Fruit fly (Drosophila melanogaster): ENCODE results near the gene Smr.

Gene Smr

DNA sequence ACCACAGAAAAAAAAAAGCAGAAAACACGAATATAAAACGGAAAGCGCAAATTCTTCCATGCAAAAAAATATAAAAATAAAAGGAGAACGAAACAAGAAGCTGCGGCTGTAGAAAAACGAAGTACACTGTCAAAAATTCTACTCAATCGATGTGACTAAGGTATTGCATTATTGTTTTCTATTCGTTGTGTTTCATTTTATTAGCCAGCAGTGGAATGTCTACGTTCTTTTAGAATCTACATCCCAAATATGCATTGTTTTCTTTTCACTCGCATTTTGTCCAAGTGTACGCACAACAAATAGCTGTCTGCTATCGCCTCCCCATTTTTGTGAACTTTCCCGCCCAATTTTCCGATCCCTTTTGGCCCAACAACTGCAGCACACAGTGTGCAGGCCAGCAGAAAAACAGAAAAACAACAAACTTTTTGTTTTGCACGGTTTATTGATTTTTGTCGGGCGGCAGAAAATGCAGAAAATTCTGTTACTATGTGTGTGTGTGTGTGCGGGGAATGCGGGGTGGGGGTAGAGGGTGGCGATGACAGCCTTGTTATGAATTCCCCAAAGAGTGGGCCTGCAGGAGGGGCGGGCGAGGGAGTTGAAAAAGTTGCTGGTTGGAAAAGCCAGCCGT is 23.2 kb downstream of the Smr start (continued):
- TF ChIP-seq scrt (GFP tag; optimal IDR thresholded peaks at IDR 0.05) (peak; percentile 58), CG17612 (GFP tag; IDR thresholded peaks at IDR 0.05) (no peak), CG12219 (GFP tag; optimal IDR thresholded peaks at IDR 0.05) (peak; percentile 62), Oaz (GFP tag; IDR thresholded peaks at IDR 0.05) (peak; percentile 53; the same call in 1 of the 2 replicates), CG10147 (GFP tag; optimal IDR thresholded peaks at IDR 0.05) (peak; percentile 48), tap (tag; optimal IDR thresholded peaks at IDR 0.05) (peak; percentile 33), CrebB (tag; optimal IDR thresholded peaks at IDR 0.05) (peak; percentile 20), CG16779 (GFP tag; IDR thresholded peaks at IDR 0.05) (no peak), CG14710 (tag; optimal IDR thresholded peaks at IDR 0.05) (peak; percentile 54), CG13624 (GFP tag; optimal IDR thresholded peaks at IDR 0.05) (peak; percentile 74), HLHmδ (GFP tag; optimal IDR thresholded peaks at IDR 0.05) (no peak), CG3995 (GFP tag; optimal IDR thresholded peaks at IDR 0.05) (peak; percentile 10), CG9215 (GFP tag; IDR thresholded peaks at IDR 0.05) (peak; percentile 40; the same call in 1 of the 2 replicates), oc (tag; optimal IDR thresholded peaks at IDR 0.05) (peak; percentile 37), CG15269 (tag; optimal IDR thresholded peaks at IDR 0.05) (peak; percentile 67), corto (GFP tag; optimal IDR thresholded peaks at IDR 0.05) (peak; percentile 49), CG2199 (GFP tag; IDR thresholded peaks at IDR 0.05) (no peak), phol (tag; optimal IDR thresholded peaks at IDR 0.05) (peak; percentile 80), gcm (GFP tag; optimal IDR thresholded peaks at IDR 0.05) (no peak), CG14441 (GFP tag; IDR thresholded peaks at IDR 0.05) (peak; percentile 69), Gsc (GFP tag; IDR thresholded peaks at IDR 0.05) (no peak), Ets97D (GFP tag; optimal IDR thresholded peaks at IDR 0.05) (no peak), Ets65A (GFP tag) (peak; percentile 97), sisA (GFP tag; IDR thresholded peaks at IDR 0.05) (peak; percentile 66), Antp (GFP tag; optimal IDR thresholded peaks at IDR 0.05) (peak; percentile 82), HLH3B (GFP tag; IDR thresholded peaks at IDR 0.05) (peak; percentile 56; the same call in 1 of the 2 replicates), CG11398 (GFP tag; optimal IDR thresholded peaks at IDR 0.05) (peak; percentile 52), CG18764 (GFP tag; optimal IDR thresholded peaks at IDR 0.05) (peak; percentile 21), seq (GFP tag; IDR thresholded peaks at IDR 0.05) (peak; percentile 30; the same call in 1 of the 2 replicates), E2f2 (GFP tag; IDR thresholded peaks at IDR 0.05) (no peak), CG10321 (GFP tag; IDR thresholded peaks at IDR 0.05) (no peak), CG32767 (GFP tag; IDR thresholded peaks at IDR 0.05) (no peak), Gug (GFP tag; IDR thresholded peaks at IDR 0.05) (peak; percentile 60; the same call in 3 of the 4 replicates), BEAF-32 (GFP tag; optimal IDR thresholded peaks at IDR 0.05) (no peak), hkb (optimal IDR thresholded peaks at IDR 0.05) (no peak), hkb (GFP tag; IDR thresholded peaks at IDR 0.05) (peak; percentile 59), Bteb2 (GFP tag; optimal IDR thresholded peaks at IDR 0.05) (peak; percentile 62), crp (GFP tag; optimal IDR thresholded peaks at IDR 0.05) (peak in 1 of 2 experiments; percentile 3), shn (GFP tag; optimal IDR thresholded peaks at IDR 0.05) (peak; percentile 63), CG1233 (GFP tag; optimal IDR thresholded peaks at IDR 0.05) (no peak), Side (GFP tag; optimal IDR thresholded peaks at IDR 0.05) (peak; percentile 65), CG14014 (GFP tag; IDR thresholded peaks at IDR 0.05) (peak; percentile 69), vvl (GFP tag; IDR thresholded peaks at IDR 0.05) (peak; percentile 78), HLH4C (GFP tag; IDR thresholded peaks at IDR 0.05; ENCODE audit: partially characterized antibody) (no peak), Optix (GFP tag; IDR thresholded peaks at IDR 0.05) (peak; percentile 51; the same call in 1 of the 3 replicates), eyg (GFP tag; optimal IDR thresholded peaks at IDR 0.05) (peak; percentile 49), trem (tag; optimal IDR thresholded peaks at IDR 0.05) (peak; percentile 1), ash1 (GFP tag; optimal IDR thresholded peaks at IDR 0.05) (no peak), sens-2 (GFP tag; IDR thresholded peaks at IDR 0.05) (peak; percentile 67), CG7839 (tag; optimal IDR thresholded peaks at IDR 0.05) (peak; percentile 81), CG6254 (GFP tag; optimal IDR thresholded peaks at IDR 0.05) (peak; percentile 62)
